Worm (Caenorhabditis elegans) whole organism, L4/young adult: Measurements from ENCODE around the gene sri-20.
A peak's percentile ranks its signal among the peaks of the same experiment; 100 is the strongest.

Experiments used
- W03F9.2 ChIP-seq: fragments of 150-350 bp; optimal IDR thresholded peaks from 2 replicates; lab custom pipeline; 2014; ENCODE audit warnings: missing biosample characterization, missing genetic modification characterization
- him-1 ChIP-seq: sonication (generic microtip); optimal IDR thresholded peaks from 2 replicates; lab custom pipeline; 2016; ENCODE audit warnings: missing genotype, missing genetic modification reagents, missing genetic modification characterization, missing compliant biosample characterization

- peak; percentile 32 for TF ChIP-seq him-1 (tag; lab: Kevin White, UChicago)
- TF ChIP-seq W03F9.2 (tag; lab: Kevin White, UChicago): peak; percentile 86
These were observed 12.5 kb upstream of the sri-20 start, which contains the start of gene sluh-7 for ce11 chrV:10355773-10356335.
